Fruit fly (Drosophila melanogaster): ENCODE results near the gene CG11837.

Gene CG11837

DNA sequence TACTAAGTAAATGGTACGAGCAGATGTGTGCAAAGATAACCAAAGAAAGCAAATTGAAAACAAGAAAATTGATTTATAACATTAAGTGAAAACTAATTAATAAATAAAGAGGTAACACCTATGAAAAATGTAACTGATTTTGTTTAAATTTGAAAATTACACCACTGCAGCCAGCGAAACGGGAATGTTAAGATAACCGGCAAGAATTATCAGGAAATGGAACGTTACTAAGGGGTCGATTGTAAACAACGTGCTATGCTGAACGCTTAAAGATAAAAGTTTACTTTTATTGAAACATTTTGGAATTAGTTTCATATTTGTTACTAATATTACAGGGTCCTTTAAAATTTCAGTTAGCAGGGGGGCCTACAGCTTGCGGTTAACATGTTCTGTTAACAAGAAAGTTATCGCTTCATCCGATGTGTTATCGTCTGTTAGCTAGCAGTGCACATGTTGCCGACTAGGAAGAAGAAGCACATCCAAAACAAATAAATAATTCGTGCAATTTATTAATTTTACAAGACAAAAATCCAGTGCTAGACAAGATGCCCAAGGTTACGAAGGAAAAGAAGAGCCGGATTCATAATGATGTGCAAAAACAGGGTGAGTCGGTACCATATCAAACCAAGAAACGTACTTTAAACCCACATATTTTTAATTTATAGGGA is at the start of gene CG11837:
Gene CG11837, plus strand, starts transcription at position 439 of the 668 bp plus-strand sequence.
- no peak for TF ChIP-seq CTCF (optimal IDR thresholded peaks at IDR 0.05)
- TF ChIP-seq CG8478 (optimal IDR thresholded peaks at IDR 0.05): no peak

DNA sequence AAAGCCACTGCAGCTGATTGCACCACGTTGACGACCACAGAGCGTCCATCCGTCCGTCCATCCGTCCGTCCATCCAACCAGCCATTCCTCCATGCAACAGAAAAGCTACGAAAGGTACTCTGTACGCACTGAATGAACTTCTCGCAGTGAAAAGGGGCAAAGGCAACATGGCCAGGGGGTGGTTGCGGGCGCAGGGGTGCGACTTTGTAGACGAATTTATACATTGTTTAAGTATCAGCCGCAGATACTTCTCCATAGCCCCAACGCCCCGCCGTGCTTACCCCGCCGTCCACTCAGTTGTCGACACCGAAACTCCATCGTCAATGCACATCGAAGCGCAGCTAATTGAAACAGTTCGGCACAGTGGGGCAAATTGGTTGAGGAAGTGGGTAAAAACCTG is 49.3 kb upstream of the CG11837 start:
- no peak for TF ChIP-seq CG8478 (optimal IDR thresholded peaks at IDR 0.05)
- no peak for TF ChIP-seq CTCF (optimal IDR thresholded peaks at IDR 0.05)

DNA sequence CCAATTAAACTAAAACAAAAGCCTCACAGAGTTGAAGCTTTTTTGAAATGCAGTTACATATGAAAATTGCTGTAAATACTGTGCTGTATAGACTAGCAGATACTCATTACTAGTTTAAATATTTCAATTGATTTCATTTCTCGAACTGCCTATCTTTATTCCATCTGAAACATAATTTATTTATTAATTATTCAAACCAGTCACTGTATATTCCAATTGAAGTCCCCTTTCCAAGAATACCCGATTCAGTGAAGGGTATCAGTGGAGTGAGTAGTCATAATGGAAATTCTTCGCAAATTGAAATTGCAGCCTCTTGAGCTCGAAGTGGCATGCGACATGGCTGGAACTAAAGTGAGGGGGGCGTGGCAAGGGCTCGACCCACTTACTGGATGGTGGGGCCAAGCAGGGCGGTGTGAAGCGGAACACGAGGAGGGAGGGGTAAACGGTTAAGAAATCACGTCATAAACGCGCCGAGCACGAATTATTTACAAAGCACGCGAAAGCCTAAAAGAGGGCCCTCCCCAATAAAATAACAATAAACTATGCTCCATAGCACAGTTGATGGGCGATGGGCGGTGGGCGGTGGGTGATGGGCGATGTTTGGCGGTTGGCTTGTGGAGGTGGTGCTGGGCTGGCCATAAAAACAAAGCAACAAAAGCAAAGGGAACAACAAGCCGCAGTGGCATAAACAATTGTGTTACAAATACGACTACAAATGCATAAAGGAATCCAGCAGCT is 44.2 kb upstream of the CG11837 start:
- no peak for TF ChIP-seq CTCF (optimal IDR thresholded peaks at IDR 0.05)
- TF ChIP-seq CG8478 (optimal IDR thresholded peaks at IDR 0.05): no peak

DNA sequence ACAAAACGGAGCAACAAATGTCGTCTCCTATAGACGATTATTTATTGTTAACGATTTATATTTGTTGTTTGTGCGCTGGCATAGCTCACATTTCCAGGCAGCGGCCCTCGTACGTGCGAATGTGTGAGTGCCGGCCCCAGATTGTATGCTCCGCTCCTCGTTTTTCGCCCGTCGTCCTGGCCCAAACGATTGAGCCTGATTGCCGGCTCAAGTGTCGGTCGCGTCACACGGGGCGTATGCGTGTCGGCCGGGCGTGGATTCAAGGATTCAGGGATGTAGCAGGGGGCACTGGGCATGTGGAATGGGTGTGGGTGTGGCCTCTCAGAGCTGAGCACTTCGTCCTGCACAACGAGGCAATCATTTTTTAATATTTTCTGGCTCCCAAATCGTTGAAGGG is 43.7 kb upstream of the CG11837 start:
- no peak for TF ChIP-seq CTCF (optimal IDR thresholded peaks at IDR 0.05)
- no peak for TF ChIP-seq CG8478 (optimal IDR thresholded peaks at IDR 0.05)

DNA sequence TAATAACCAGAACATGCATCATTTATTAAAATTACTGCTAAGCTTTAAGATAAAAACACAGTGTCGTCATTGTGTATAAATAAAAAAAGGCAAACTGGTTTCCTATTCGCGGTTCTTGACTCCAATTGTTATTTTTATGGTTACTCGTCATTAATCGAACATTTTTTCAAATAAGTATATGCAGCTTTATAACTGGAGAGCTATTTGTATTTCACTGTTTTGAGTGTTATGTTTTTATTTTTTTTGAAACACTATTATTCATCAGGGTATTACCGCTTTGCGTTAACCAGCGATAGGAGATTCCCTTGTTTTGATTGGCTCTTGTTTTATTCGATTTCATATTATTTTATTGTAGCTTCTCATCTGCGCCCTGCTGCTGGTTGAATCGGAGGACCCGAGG is 38.1 kb upstream of the CG11837 start:
- TF ChIP-seq CG8478 (optimal IDR thresholded peaks at IDR 0.05): no peak
- no peak for TF ChIP-seq CTCF (optimal IDR thresholded peaks at IDR 0.05)

DNA sequence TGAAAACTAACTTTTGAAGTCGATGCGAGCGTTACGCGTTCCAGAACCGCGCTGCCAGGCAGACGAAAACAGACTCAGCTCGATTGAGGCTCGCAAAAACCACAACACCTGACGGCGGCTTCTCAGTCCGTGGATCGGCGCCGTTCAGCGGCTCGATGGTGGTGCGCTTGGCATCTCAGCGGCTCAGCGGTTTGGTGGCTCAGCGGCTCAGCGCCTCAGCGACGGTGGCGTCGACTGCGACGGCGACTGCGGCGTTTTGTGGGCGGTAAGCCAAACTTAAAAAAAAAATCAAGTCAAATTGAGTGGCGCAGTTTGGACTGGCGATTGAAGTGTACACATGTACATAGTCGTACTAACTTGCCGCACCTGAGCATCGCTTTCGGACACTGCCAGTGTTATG is 28.9 kb upstream of the CG11837 start, which contains the start of gene wat:
Gene wat, minus strand, starts transcription at position 41 of the 400 bp plus-strand sequence.
- TF ChIP-seq CG8478 (optimal IDR thresholded peaks at IDR 0.05) (no peak), CTCF (optimal IDR thresholded peaks at IDR 0.05) (no peak)

DNA sequence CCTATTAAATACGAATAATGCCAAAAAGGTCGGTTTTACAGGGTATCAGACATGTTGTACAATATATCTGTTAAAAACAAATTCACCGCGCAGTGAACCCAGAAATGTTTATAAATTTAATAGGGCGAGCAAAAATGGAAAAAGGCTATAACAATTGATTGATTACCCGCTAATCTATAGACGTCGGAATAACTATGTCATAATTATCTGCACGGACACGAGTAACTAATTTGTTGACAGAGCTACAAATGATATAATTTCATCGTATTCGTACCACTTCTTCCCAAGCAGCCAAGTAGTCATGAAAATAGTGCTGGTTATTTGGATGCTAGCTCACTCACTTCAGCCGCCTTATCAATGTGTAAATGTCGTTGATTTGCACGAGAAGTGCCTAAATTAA is 24.6 kb upstream of the CG11837 start, which contains the start of gene CG14518:
Gene CG14518, plus strand, starts transcription at position 301 of the 400 bp plus-strand sequence.
- TF ChIP-seq CTCF (optimal IDR thresholded peaks at IDR 0.05) (no peak), CG8478 (optimal IDR thresholded peaks at IDR 0.05) (no peak)

DNA sequence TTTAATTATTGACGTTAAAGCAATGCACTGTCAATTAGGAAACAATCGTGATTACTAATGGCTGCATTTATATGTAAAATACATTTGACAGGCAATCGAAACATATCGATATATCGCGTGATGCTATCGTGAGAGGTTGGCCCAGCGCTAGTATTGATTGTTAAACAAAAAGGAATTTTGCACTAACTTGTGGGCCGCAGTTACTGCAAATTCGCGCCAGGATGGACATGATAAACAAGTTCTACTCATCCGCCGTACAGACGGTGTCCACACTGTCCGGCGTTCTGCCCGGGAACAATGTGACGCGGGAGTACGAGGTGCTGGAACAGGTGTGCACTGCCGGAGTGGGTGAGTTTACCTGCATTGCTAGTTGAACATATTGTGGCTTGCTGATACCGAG is 22.2 kb upstream of the CG11837 start, which contains the start of the genes eIF4E6 and CG1951:
Gene eIF4E6, minus strand, starts transcription at position 53 of the 400 bp plus-strand sequence.
Gene CG1951, plus strand, starts transcription at position 115 of the 400 bp plus-strand sequence.
- peak in 1 of 2 experiments; percentile 39 for TF ChIP-seq CTCF (optimal IDR thresholded peaks at IDR 0.05)
- TF ChIP-seq CG8478 (optimal IDR thresholded peaks at IDR 0.05): no peak

DNA sequence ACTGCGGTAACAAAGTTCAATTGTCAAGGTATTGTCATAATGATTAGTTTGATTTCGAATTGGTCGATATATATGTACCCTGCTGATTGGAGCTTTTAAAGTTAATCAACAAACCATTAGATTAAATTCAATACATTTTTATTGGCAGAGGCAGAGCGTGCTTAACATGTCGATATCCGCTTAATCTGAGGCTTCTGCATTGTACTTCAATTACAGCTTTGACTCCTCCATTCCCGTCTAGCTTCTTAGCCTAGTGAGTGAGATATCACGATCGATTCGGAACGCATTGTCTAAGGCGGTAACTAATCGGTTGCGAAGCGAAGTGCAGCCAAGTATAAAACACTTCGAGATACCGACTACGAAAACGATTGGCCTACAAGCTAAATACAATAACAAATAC is 16.8 kb upstream of the CG11837 start, which contains the start of gene Ssl2:
Gene Ssl2, minus strand, starts transcription at position 101 of the 400 bp plus-strand sequence.
- no peak for TF ChIP-seq CTCF (optimal IDR thresholded peaks at IDR 0.05)
- no peak for TF ChIP-seq CG8478 (optimal IDR thresholded peaks at IDR 0.05)

DNA sequence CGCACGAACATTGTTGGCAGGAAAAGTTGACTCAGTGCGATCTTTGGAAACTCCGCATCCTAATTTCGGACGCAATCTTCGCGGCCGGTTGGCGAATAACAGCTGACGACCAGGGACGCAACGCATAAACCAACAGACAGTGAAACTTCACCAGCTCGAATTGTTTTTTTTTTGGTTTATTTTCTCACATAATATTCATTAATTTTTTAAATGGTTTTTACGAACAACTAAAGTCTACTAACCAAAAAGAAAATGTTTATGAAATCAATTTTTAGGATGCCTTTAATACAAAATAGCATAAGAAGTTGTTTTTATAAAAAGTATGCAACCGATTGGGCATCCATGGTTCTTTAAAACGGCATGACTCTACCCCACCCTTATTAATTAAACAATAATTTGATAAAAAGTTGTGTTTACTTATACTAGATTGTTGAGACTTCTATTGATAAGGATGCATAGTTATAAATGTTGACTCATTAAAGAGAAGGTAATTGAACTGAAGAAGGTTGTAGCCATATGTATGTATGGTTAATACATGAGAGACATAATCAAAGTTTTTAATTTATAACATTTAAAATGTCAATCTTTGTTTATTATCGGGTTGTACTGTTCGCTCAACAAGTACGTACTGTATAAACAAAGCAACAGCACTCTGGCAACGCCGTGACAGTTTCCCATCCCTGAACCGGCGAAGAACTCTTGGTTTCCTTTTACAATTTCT is 15.2 kb upstream of the CG11837 start, which contains the start of the genes beta4GalNAcTB and Cpsf100:
Gene beta4GalNAcTB, minus strand, starts transcription at position 100 of the 721 bp plus-strand sequence.
Gene Cpsf100, plus strand, starts transcription at position 665 of the 721 bp plus-strand sequence.
- TF ChIP-seq CTCF (optimal IDR thresholded peaks at IDR 0.05) (no peak), CG8478 (optimal IDR thresholded peaks at IDR 0.05) (no peak)

DNA sequence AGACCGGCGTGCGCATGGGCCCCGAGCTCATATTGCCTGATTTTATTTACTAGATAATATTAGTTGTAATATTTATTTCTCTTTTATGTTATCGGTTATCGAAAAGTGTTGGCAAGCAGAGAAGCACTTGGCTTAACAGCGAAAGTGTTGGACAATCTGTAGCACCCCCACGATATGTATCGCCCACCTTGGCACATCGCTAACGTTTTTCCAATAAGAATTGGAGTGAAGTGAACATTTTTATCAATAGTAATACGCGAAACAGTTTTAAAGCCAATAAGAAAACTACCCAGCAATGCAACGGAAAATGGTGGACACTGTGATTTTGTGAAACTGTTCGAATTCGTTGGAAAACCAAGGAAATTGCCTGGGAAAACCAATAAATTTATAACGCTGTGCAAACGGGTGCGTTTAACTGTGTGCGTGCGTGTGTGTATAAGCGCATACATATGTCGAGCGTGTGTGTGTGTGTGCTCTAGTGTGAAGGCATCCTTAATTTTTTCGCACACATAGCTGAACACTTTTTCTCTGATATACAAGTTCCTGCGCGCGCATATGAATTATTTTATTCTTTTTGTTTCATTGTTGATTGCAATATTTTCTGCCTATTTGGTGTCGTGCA is 10.2 kb upstream of the CG11837 start, which contains the start of the genes Slu7 and Pkc98E:
Gene Slu7, minus strand, starts transcription at position 112 of the 622 bp plus-strand sequence.
Gene Pkc98E, plus strand, starts transcription at position 197 of the 622 bp plus-strand sequence.
- TF ChIP-seq CG8478 (optimal IDR thresholded peaks at IDR 0.05) (no peak), CTCF (optimal IDR thresholded peaks at IDR 0.05) (no peak)

DNA sequence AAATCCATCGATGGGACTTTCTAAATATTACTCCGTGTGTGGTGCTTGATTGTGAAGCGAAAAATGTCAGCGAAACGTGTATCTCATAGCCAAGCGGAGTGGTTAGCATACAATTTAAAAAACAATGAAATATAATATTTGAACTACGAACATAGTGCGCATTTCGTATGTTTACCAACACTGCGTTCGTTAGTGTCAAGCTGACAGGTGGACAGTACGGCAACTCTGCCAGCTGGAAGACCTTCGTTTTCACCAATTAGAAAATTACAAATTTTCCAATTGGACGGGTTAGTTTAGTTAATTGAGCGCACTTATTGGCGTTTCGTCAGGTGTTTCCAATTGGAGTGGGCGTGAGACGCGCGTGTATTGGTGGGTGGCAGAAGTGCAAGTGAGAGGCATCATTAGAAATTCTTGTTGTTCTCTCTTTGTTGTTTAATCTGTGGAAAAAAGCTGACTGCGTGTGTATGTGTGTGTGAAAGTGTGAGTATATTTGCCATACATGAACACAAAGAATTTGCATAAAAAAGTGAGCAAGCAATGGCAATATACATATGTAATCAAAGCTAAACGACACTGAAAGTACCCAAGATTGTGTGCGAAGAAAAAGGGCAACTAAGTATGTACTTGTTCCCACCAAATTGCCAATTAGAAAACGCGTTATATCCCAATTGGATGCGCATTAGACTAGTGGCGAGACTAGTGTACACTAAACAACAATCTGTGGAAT is 9.4 kb upstream of the CG11837 start:
- TF ChIP-seq CG8478 (optimal IDR thresholded peaks at IDR 0.05) (no peak), CTCF (optimal IDR thresholded peaks at IDR 0.05) (no peak)

DNA sequence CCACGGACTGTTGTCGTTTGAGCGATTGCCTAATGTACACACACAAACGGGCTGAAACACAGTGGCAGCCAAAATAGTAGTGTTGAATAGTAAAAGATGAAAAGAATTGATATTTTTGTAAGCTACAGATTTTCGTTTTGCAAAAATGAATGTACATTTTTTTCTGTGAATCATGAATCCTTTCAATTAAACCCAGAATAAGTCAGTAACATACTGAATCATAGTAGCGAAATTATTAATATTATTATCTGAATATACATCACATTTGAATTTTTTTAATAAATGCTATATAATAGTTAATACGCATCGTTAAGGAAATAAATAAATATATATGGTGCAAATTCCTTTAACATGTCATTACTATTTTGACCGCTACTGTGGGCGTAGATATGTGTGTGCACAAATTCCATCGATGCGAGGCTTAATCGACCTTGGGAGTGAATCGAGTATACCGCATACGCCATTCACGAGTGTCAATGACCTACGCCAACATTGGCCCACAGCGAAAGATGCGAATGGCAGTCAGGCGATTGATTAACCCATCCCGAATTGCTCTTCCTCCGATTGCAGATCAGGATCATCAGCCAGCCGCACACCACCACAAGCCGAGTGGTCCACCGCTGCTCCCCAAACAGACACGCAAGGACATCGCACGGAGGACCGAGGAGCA is 8.6 kb upstream of the CG11837 start:
- no peak for TF ChIP-seq CTCF (optimal IDR thresholded peaks at IDR 0.05)
- no peak for TF ChIP-seq CG8478 (optimal IDR thresholded peaks at IDR 0.05)
